Worm (Caenorhabditis elegans) whole organism, young adult: ENCODE data around the gene T04C12.8.

Experiments
- F23B12.7 ChIP-seq: sonication (generic microtip); optimal IDR thresholded peaks from 2 replicates; lab custom pipeline; 2017; ENCODE audit warnings: missing genetic modification characterization, mild to moderate bottlenecking, missing compliant biosample characterization, antibody characterized with exemption, moderate library complexity; ENCODE audit not compliant: insufficient read depth
- F39B2.1 ChIP-seq: fragments of 200-800 bp; sonication (Bioruptor generic); IDR thresholded peaks from 2 replicates; pipeline ENCODE4 v1.3.6; 2022; ENCODE audit warnings: missing genetic modification reagents, missing genetic modification characterization, missing compliant biosample characterization
- Y95B8A.8 ChIP-seq: fragments of 200-800 bp; sonication (Bioruptor generic); IDR thresholded peaks from 2 replicates; pipeline ENCODE4 v1.3.6; 2022; ENCODE audit warnings: missing genetic modification reagents, missing genetic modification characterization, missing compliant biosample characterization
- ama-1 ChIP-seq, 3 experiments: fragments of 150-350 bp in 1 of 3; sonication (generic microtip) in 2 of 3; optimal IDR thresholded peaks; 2 replicates each; lab custom pipeline; 2014 to 2018; ENCODE audit warnings: missing biosample characterization in 2 of 3, missing genetic modification characterization in 2 of 3, missing genetic modification reagents in 2 of 3
- aptf-3 ChIP-seq: fragments of 200-800 bp; sonication (Bioruptor generic); IDR thresholded peaks from 2 replicates; pipeline ENCODE4 v1.3.6; 2022; ENCODE audit warnings: missing genetic modification characterization, missing compliant biosample characterization
- attf-5 ChIP-seq: fragments of 200-800 bp; sonication (Bioruptor generic); optimal IDR thresholded peaks from 2 replicates; lab custom pipeline; 2018; ENCODE audit warnings: mild to moderate bottlenecking, missing genetic modification characterization, missing compliant biosample characterization
- bed-1 ChIP-seq: fragments of 200-800 bp; sonication (Bioruptor generic); IDR thresholded peaks from 2 replicates; pipeline ENCODE4 v1.3.6; 2022; ENCODE audit warnings: missing genetic modification reagents, missing genetic modification characterization, missing compliant biosample characterization
- ceh-100 ChIP-seq: fragments of 200-800 bp; sonication (Bioruptor generic); IDR thresholded peaks from 2 replicates; pipeline ENCODE4 v1.3.6; 2022; ENCODE audit warnings: missing genetic modification reagents, missing genetic modification characterization, missing compliant biosample characterization
- ceh-27 ChIP-seq: fragments of 200-800 bp; sonication (Bioruptor generic); optimal IDR thresholded peaks from 2 replicates; lab custom pipeline; 2018; ENCODE audit warnings: mild to moderate bottlenecking, missing genetic modification characterization, moderate library complexity, missing compliant biosample characterization
- ceh-40 ChIP-seq: fragments of 200-800 bp; sonication (Bioruptor generic); IDR thresholded peaks from 2 replicates; pipeline ENCODE4 v1.3.6; 2022; ENCODE audit warnings: missing genetic modification characterization, missing compliant biosample characterization
- ceh-58 ChIP-seq: fragments of 200-800 bp; sonication (Bioruptor generic); IDR thresholded peaks from 2 replicates; pipeline ENCODE4 v1.3.6; 2022; ENCODE audit warnings: missing genetic modification characterization, missing compliant biosample characterization
- ceh-91 ChIP-seq: fragments of 200-800 bp; sonication (Bioruptor generic); IDR thresholded peaks from 2 replicates; pipeline ENCODE4 v1.3.6; 2022; ENCODE audit warnings: missing genetic modification reagents, missing genetic modification characterization, missing compliant biosample characterization
- chd-7 ChIP-seq: sonication (generic microtip); optimal IDR thresholded peaks from 2 replicates; lab custom pipeline; 2016; ENCODE audit warnings: mild to moderate bottlenecking, missing genetic modification characterization, moderate library complexity, missing compliant biosample characterization
- dpl-1 ChIP-seq: fragments of 150-350 bp; optimal IDR thresholded peaks from 2 replicates; lab custom pipeline; 2014; ENCODE audit warnings: missing biosample characterization, missing genetic modification reagents, missing genetic modification characterization
- egl-18 ChIP-seq: fragments of 200-800 bp; sonication (Bioruptor generic); IDR thresholded peaks from 2 replicates; pipeline ENCODE4 v1.3.6; 2022; ENCODE audit warnings: missing genetic modification reagents, missing genetic modification characterization, missing compliant biosample characterization
- ekl-4 ChIP-seq: fragments of 200-800 bp; sonication (Bioruptor generic); IDR thresholded peaks from 2 replicates; pipeline ENCODE4 v1.3.6; 2022; ENCODE audit warnings: missing genetic modification reagents, missing genetic modification characterization, missing compliant biosample characterization
- let-526 ChIP-seq: fragments of 200-800 bp; sonication (Bioruptor generic); IDR thresholded peaks from 2 replicates; pipeline ENCODE4 v1.3.6; 2022; ENCODE audit warnings: missing genetic modification reagents, missing genetic modification characterization, missing compliant biosample characterization
- lin-35 ChIP-seq, 3 experiments: fragments of 150-350 bp in 2 of 3; sonication (generic microtip) in 1 of 3; optimal IDR thresholded peaks; 2 replicates each; lab custom pipeline; 2014 to 2018; ENCODE audit warnings: missing biosample characterization in 3 of 3, missing genetic modification characterization in 3 of 3, missing genetic modification reagents in 3 of 3
- lsl-1 ChIP-seq: fragments of 200-800 bp; sonication (Bioruptor generic); optimal IDR thresholded peaks from 2 replicates; lab custom pipeline; 2018; ENCODE audit warnings: mild to moderate bottlenecking, missing genetic modification characterization, moderate library complexity, missing compliant biosample characterization
- madf-8 ChIP-seq: fragments of 200-800 bp; sonication (Bioruptor generic); conservative IDR thresholded peaks from 2 replicates; pipeline ENCODE4 v1.3.6; 2022; ENCODE audit warnings: missing genetic modification reagents, missing genetic modification characterization, missing compliant biosample characterization
- mcd-1 ChIP-seq: fragments of 200-800 bp; sonication (Bioruptor generic); IDR thresholded peaks from 2 replicates; pipeline ENCODE4 v1.3.6; 2022; ENCODE audit warnings: missing genetic modification reagents, missing genetic modification characterization, missing compliant biosample characterization
- mel-28 ChIP-seq: sonication (generic microtip); optimal IDR thresholded peaks from 2 replicates; lab custom pipeline; 2016; ENCODE audit warnings: borderline replicate concordance, mild to moderate bottlenecking, missing genetic modification characterization, missing compliant biosample characterization
- mxl-1 ChIP-seq: sonication (generic microtip); optimal IDR thresholded peaks from 2 replicates; lab custom pipeline; 2016; ENCODE audit warnings: missing genetic modification characterization, missing compliant biosample characterization
- nfya-1 ChIP-seq: sonication (generic microtip); optimal IDR thresholded peaks from 2 replicates; lab custom pipeline; 2017; ENCODE audit warnings: antibody characterized with exemption, missing compliant biosample characterization, missing genetic modification characterization, borderline replicate concordance; ENCODE audit not compliant: insufficient read depth
- nfyb-1 ChIP-seq: fragments of 200-800 bp; sonication (Bioruptor generic); IDR thresholded peaks from 2 replicates; pipeline ENCODE4 v1.3.6; 2022; ENCODE audit warnings: missing genetic modification reagents, missing genetic modification characterization, missing compliant biosample characterization
- nhr-27 ChIP-seq: fragments of 200-800 bp; sonication (Bioruptor generic); optimal IDR thresholded peaks from 2 replicates; lab custom pipeline; 2018; ENCODE audit warnings: mild to moderate bottlenecking, missing genetic modification characterization, moderate library complexity, missing compliant biosample characterization
- rcor-1 ChIP-seq: fragments of 200-800 bp; sonication (Bioruptor generic); IDR thresholded peaks from 2 replicates; pipeline ENCODE4 v1.3.6; 2022; ENCODE audit warnings: missing genetic modification reagents, missing genetic modification characterization, missing compliant biosample characterization
- rec-8 ChIP-seq, 2 experiments: sonication (generic microtip); optimal IDR thresholded peaks; 2 replicates each; lab custom pipeline; 2016; ENCODE audit warnings: mild to moderate bottlenecking in 2 of 2, missing genetic modification characterization in 2 of 2, missing genetic modification reagents in 2 of 2, missing genotype in 2 of 2, missing biosample characterization in 1 of 2, missing compliant biosample characterization in 1 of 2, moderate library complexity in 1 of 2
- rpc-1 ChIP-seq, 2 experiments: fragments of 150-350 bp in 1 of 2; sonication (generic microtip) in 1 of 2; optimal IDR thresholded peaks; 2 replicates each; lab custom pipeline; 2014 to 2018; ENCODE audit warnings: missing biosample characterization in 1 of 2, missing genetic modification characterization in 1 of 2, missing genetic modification reagents in 1 of 2, missing genotype in 1 of 2
- snpc-1.3 ChIP-seq: sonication (generic microtip); optimal IDR thresholded peaks from 2 replicates; lab custom pipeline; 2017; ENCODE audit warnings: missing genetic modification characterization, mild to moderate bottlenecking, missing compliant biosample characterization, antibody characterized with exemption, moderate library complexity, missing genotype, missing genetic modification reagents; ENCODE audit not compliant: insufficient read depth
- zfh-2 ChIP-seq: fragments of 200-800 bp; sonication (Bioruptor generic); conservative IDR thresholded peaks from 2 replicates; pipeline ENCODE4 v1.3.6; 2022; ENCODE audit warnings: missing genetic modification reagents, missing genetic modification characterization, missing compliant biosample characterization
- ztf-22 ChIP-seq: fragments of 200-800 bp; sonication (Bioruptor generic); optimal IDR thresholded peaks from 2 replicates; lab custom pipeline; 2018; ENCODE audit warnings: mild to moderate bottlenecking, missing genetic modification characterization, moderate library complexity, missing compliant biosample characterization
- ztf-3 ChIP-seq: fragments of 200-800 bp; sonication (Bioruptor generic); optimal IDR thresholded peaks from 2 replicates; lab custom pipeline; 2018; ENCODE audit warnings: mild to moderate bottlenecking, missing genetic modification characterization, missing compliant biosample characterization
- ztf-6 ChIP-seq: fragments of 200-800 bp; sonication (Bioruptor generic); IDR thresholded peaks from 2 replicates; pipeline ENCODE4 v1.3.6; 2022; ENCODE audit warnings: missing genetic modification reagents, missing genetic modification characterization, missing compliant biosample characterization

Gene T04C12.8

DNA sequence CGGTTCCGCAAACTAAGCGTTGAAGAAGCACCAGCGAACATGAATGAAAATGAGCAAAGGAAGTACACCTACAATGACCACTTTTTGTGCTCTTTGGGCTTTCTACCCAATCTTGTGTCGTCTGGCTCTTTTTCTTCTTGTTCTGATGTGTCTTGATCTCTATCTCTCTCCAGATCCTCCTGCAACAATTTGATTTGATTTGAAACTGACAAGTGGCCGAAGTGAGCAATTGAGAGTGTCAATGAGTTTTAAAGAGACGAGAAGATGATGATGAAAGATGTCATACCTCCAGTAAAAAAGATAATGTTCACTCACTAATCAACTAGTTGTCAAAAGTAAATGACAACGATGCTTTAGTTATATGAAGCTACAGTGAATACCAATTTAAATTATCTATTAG is 34.4 kb downstream of the T04C12.8 start, which contains the start of gene pptr-2:
pptr-2 (minus strand) TSS at position 184 of the 400 bp plus-strand sequence.
- TF ChIP-seq ceh-100 (no peak), ztf-6 (GFP tag; lab: Robert Waterston, UW) (no peak), nfya-1 (tag; lab: Kevin White, UChicago) (no peak), mel-28 (tag; lab: Kevin White, UChicago) (no peak), mcd-1 (GFP tag; lab: Robert Waterston, UW) (no peak), ceh-27 (no peak), dpl-1 (GFP tag; lab: Kevin White, UChicago) (no peak), rcor-1 (no peak), egl-18 (GFP tag; lab: Robert Waterston, UW) (no peak), let-526 (GFP tag; lab: Robert Waterston, UW) (no peak), attf-5 (no peak)

DNA sequence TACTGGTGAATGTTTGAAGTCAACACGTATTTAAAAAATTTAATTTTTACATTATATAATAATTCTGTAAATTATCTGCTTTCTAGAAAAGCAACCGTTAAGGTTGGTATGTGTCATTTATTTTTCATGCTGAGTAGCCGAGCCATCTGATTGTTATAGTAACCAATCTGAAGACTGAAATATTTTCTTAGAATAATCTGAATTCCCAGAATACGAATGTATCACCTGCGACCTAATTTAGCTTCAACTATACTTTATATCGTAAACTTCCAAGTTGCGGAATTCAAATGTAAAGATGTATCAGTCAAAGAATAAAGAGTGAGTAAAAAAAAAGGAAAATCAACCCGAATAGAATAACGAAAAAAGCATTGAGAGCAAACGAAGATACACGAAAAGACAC is 35.9 kb downstream of the T04C12.8 start:
- TF ChIP-seq aptf-3 (GFP tag; lab: Robert Waterston, UW) (no peak), nfyb-1 (GFP tag; lab: Robert Waterston, UW) (no peak), Y95B8A.8 (GFP tag; lab: Robert Waterston, UW) (no peak), lsl-1 (no peak), F39B2.1 (no peak), rec-8 (tag; optimal IDR thresholded peaks at IDR 0.05; lab: Kevin White, UChicago) (no peak), snpc-1.3 (tag; lab: Kevin White, UChicago) (no peak), ceh-40 (GFP tag; lab: Robert Waterston, UW) (no peak)
- TF ChIP-seq, all 124 proteins: peak for 0

DNA sequence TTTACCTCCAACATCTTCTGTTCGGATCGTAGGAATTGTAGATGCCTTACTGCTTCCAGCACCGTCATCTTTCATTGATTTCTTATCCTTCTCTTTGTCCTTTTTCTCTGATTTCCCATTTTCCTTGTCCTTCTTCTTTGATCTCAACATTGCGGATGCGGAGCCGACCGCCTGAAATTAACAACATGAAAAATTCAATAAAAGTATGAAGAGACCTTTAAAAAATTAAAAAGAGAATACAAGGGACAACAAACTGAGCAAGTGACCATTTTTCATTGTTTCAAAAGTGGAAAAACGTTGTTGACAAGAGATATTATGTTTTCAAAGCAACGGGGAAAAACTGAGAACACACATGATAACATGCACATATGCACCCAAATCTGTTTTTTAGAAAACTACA is 38.5 kb downstream of the T04C12.8 start:
- no peak for TF ChIP-seq ama-1 (optimal IDR thresholded peaks at IDR 0.05; lab: Kevin White, UChicago)
- no peak for TF ChIP-seq ama-1 (GFP tag; optimal IDR thresholded peaks at IDR 0.05; lab: Kevin White, UChicago)
- TF ChIP-seq ceh-91, result no peak
- TF ChIP-seq lin-35 (GFP tag; optimal IDR thresholded peaks at IDR 0.05; lab: Kevin White, UChicago), result no peak
- no peak for TF ChIP-seq ztf-3 (GFP tag; lab: Kevin White, UChicago)
- no peak for TF ChIP-seq mxl-1 (tag; lab: Kevin White, UChicago)
- TF ChIP-seq ceh-58, result no peak
- no peak for TF ChIP-seq egl-18 (GFP tag; lab: Robert Waterston, UW)
- no peak for TF ChIP-seq rpc-1 (optimal IDR thresholded peaks at IDR 0.05; lab: Kevin White, UChicago)
- no peak for TF ChIP-seq rpc-1 (tag; optimal IDR thresholded peaks at IDR 0.05; lab: Kevin White, UChicago)
- TF ChIP-seq let-526 (GFP tag; lab: Robert Waterston, UW), result no peak
- TF ChIP-seq ztf-22 (GFP tag; lab: Kevin White, UChicago), result no peak
- no peak for TF ChIP-seq ceh-27
- no peak for TF ChIP-seq chd-7 (tag; lab: Kevin White, UChicago)
- no peak for TF ChIP-seq madf-8
- no peak for TF ChIP-seq dpl-1 (GFP tag; lab: Kevin White, UChicago)
- TF ChIP-seq F23B12.7 (tag; lab: Kevin White, UChicago), result no peak
- no peak for TF ChIP-seq bed-1 (GFP tag; lab: Robert Waterston, UW)
- TF ChIP-seq zfh-2 (GFP tag; lab: Robert Waterston, UW), result no peak
- no peak for TF ChIP-seq ekl-4 (GFP tag; lab: Robert Waterston, UW)
- no peak for TF ChIP-seq nhr-27 (tag; lab: Kevin White, UChicago)
- TF ChIP-seq, all 124 proteins: peak for 0
